Worm (Caenorhabditis elegans): ENCODE data around the gene jbts-14.

jbts-14 gene

DNA sequence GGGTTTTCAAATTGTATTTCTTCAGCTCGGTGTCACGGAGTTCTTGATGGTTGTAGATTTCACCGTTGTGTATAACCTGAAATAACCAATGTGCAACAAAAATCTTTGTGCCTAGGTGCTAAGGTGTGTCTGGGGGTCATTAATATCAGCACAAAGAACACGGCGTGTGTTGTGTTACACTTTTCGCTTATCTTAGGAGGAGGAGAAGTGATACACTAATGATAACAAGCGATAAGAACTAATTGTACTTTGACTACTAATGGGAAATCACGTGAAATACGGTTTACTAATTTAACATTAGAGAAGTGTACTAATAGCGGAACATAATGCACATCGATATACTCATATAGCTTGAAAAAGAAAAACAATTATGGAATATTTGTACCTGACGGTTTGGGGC is 46.1 kb downstream of the jbts-14 start (continued):
- TF ChIP-seq nhr-28 (tag; optimal IDR thresholded peaks at IDR 0.05) (no peak), nhr-77 (tag; optimal IDR thresholded peaks at IDR 0.05) (no peak), pag-3 (tag; optimal IDR thresholded peaks at IDR 0.05; ENCODE audit: borderline replicate concordance, insufficient read depth) (no peak), ces-1 (GFP tag; optimal IDR thresholded peaks at IDR 0.05) (no peak), lin-35 (GFP tag; optimal IDR thresholded peaks at IDR 0.05) (peak in 1 of 2 experiments; percentile 67), ceh-90 (tag; optimal IDR thresholded peaks at IDR 0.05) (no peak), tlp-1 (tag; optimal IDR thresholded peaks at IDR 0.05) (no peak), lir-3 (tag; optimal IDR thresholded peaks at IDR 0.05; ENCODE audit: poor library complexity) (no peak), sup-37 (GFP tag; optimal IDR thresholded peaks at IDR 0.05) (no peak), ceh-8 (GFP tag; optimal IDR thresholded peaks at IDR 0.05) (no peak), irx-1 (tag; optimal IDR thresholded peaks at IDR 0.05) (no peak), fkh-4 (tag; optimal IDR thresholded peaks at IDR 0.05; ENCODE audit: borderline replicate concordance) (no peak), grh-1 (GFP tag; IDR thresholded peaks at IDR 0.05) (0 out of 2 replicates have a peak, but pooled peaks have one; percentile 5), unc-98 (GFP tag; IDR thresholded peaks at IDR 0.05) (no peak), swsn-7 (tag; optimal IDR thresholded peaks at IDR 0.05) (no peak), nhr-20 (tag; optimal IDR thresholded peaks at IDR 0.05) (peak; percentile 63), pqm-1 (tag; optimal IDR thresholded peaks at IDR 0.05) (peak; percentile 7), dpl-1 (GFP tag; optimal IDR thresholded peaks at IDR 0.05) (no peak), unc-30 (tag; optimal IDR thresholded peaks at IDR 0.05) (no peak), egl-27 (tag; optimal IDR thresholded peaks at IDR 0.05) (no peak), tbx-2 (tag; optimal IDR thresholded peaks at IDR 0.05) (no peak), hlh-4 (tag; optimal IDR thresholded peaks at IDR 0.05) (no peak), pax-3 (tag; optimal IDR thresholded peaks at IDR 0.05) (no peak)

DNA sequence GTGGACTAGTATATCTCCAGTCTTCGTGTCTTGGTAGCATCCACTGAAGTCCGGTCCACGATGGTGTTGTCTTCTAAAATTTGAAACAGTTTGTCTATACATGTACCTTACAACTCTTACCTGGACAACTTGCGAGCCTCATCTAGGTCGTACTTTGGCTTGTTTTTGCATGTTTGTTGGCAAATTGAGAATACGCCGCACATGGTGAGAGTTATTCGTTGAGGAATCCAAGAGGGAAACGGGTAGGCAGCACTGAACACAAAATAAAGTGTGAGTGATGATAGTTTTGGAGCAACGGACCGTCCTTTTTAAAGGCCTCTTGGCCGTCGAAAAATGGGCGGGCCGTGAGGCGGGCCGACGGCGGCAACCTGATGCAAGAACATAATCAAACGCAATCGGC is 46.6 kb downstream of the jbts-14 start, which contains the start of gene asns-2:
Gene asns-2, minus strand, starts transcription at position 282 of the 400 bp plus-strand sequence.
- TF ChIP-seq sox-4 (tag; optimal IDR thresholded peaks at IDR 0.05), result no peak
- no peak for TF ChIP-seq lin-39 (tag; optimal IDR thresholded peaks at IDR 0.05)
- TF ChIP-seq nhr-76 (tag; optimal IDR thresholded peaks at IDR 0.05), result no peak
- TF ChIP-seq zip-4 (GFP tag; optimal IDR thresholded peaks at IDR 0.05), result no peak
- TF ChIP-seq hlh-4 (tag; optimal IDR thresholded peaks at IDR 0.05), result no peak
- no peak for TF ChIP-seq lin-35 (GFP tag; optimal IDR thresholded peaks at IDR 0.05)
- no peak for TF ChIP-seq ceh-90 (tag; optimal IDR thresholded peaks at IDR 0.05)
- no peak for TF ChIP-seq lir-3 (tag; optimal IDR thresholded peaks at IDR 0.05; ENCODE audit: poor library complexity)
- TF ChIP-seq blmp-1 (tag; optimal IDR thresholded peaks at IDR 0.05), result no peak
- no peak for TF ChIP-seq fkh-8 (tag; optimal IDR thresholded peaks at IDR 0.05)
- TF ChIP-seq swsn-7 (tag; optimal IDR thresholded peaks at IDR 0.05), result no peak
- TF ChIP-seq ceh-88 (GFP tag; IDR thresholded peaks at IDR 0.05), result no peak
- TF ChIP-seq unc-98 (GFP tag; IDR thresholded peaks at IDR 0.05), result no peak
- TF ChIP-seq irx-1 (tag; optimal IDR thresholded peaks at IDR 0.05), result no peak
- TF ChIP-seq ceh-8 (GFP tag; optimal IDR thresholded peaks at IDR 0.05), result no peak
- TF ChIP-seq nhr-84 (tag; optimal IDR thresholded peaks at IDR 0.05), result no peak
- no peak for TF ChIP-seq ceh-63 (GFP tag; optimal IDR thresholded peaks at IDR 0.05)
- TF ChIP-seq hlh-17 (GFP tag; optimal IDR thresholded peaks at IDR 0.05; ENCODE audit: borderline replicate concordance), result no peak
- no peak for TF ChIP-seq egl-27 (tag; optimal IDR thresholded peaks at IDR 0.05)
- TF ChIP-seq rnt-1 (tag; optimal IDR thresholded peaks at IDR 0.05), result no peak

DNA sequence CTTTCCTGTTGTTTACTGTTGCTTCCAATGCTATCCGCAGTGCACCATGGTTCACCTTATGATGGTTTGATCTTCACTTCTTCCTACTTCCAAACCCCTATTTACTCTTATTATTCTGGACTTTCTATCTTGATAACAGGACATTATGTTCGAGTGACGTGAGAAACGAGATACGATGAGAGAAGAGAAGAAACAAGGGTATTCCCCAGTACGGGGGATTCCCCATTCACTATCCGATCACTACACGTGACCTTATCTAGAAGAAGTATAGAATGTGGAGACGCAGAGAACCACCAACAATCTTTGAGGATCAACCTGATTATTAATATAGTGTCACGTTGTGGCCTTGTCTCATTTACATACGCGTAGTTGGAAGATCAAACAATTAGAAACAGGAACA is 48.4 kb downstream of the jbts-14 start:
- TF ChIP-seq lin-35 (GFP tag; optimal IDR thresholded peaks at IDR 0.05) (peak in 1 of 2 experiments; percentile 19), nhr-28 (tag; optimal IDR thresholded peaks at IDR 0.05) (no peak), nhr-84 (tag; optimal IDR thresholded peaks at IDR 0.05) (no peak), efl-3 (GFP tag; optimal IDR thresholded peaks at IDR 0.05) (no peak), unc-86 (tag; optimal IDR thresholded peaks at IDR 0.05) (no peak), egl-27 (tag; optimal IDR thresholded peaks at IDR 0.05) (no peak), ceh-63 (GFP tag; optimal IDR thresholded peaks at IDR 0.05) (no peak), skn-1 (tag; optimal IDR thresholded peaks at IDR 0.05) (no peak), nhr-71 (tag; optimal IDR thresholded peaks at IDR 0.05) (peak; percentile 58), nhr-20 (tag; optimal IDR thresholded peaks at IDR 0.05) (peak; percentile 60), nhr-85 (tag) (peak; percentile 90), nhr-47 (tag; optimal IDR thresholded peaks at IDR 0.05) (no peak), Y116A8C.19 (tag; optimal IDR thresholded peaks at IDR 0.05; ENCODE audit: borderline replicate concordance) (no peak), nhr-77 (tag; optimal IDR thresholded peaks at IDR 0.05) (no peak), pag-3 (tag; optimal IDR thresholded peaks at IDR 0.05; ENCODE audit: borderline replicate concordance, insufficient read depth) (no peak), lin-14 (GFP tag; optimal IDR thresholded peaks at IDR 0.05) (peak; percentile 52), ces-1 (GFP tag; optimal IDR thresholded peaks at IDR 0.05) (no peak), unc-30 (tag; optimal IDR thresholded peaks at IDR 0.05) (no peak), dpl-1 (GFP tag; optimal IDR thresholded peaks at IDR 0.05) (no peak), mef-2 (tag; optimal IDR thresholded peaks at IDR 0.05) (no peak), grh-1 (GFP tag; IDR thresholded peaks at IDR 0.05) (no peak), sox-4 (tag; optimal IDR thresholded peaks at IDR 0.05) (no peak), irx-1 (tag; optimal IDR thresholded peaks at IDR 0.05) (no peak), blmp-1 (tag; optimal IDR thresholded peaks at IDR 0.05) (peak; percentile 89), snu-23 (GFP tag; optimal IDR thresholded peaks at IDR 0.05) (peak; percentile 36), C16A3.4 (tag; optimal IDR thresholded peaks at IDR 0.05) (peak; percentile 21), aly-2 (tag; optimal IDR thresholded peaks at IDR 0.05) (no peak)

All from whole organism, L1 larva.